Fruit fly (Drosophila melanogaster) whole organism, prepupa: ENCODE data around the gene Rbcn-3A.
A peak's percentile ranks its signal among the peaks of the same experiment; 100 is the strongest.

Source experiments
- CG11902 ChIP-seq: fragments of 200-800 bp; sonication (Bioruptor generic); optimal IDR thresholded peaks from 3 replicates; lab custom pipeline; 2016; ENCODE audit warnings: missing biosample characterization, missing genetic modification characterization
- CG16779 ChIP-seq: fragments of 200-800 bp; sonication (Bioruptor generic); optimal IDR thresholded peaks from 3 replicates; lab custom pipeline; 2017; ENCODE audit warnings: missing biosample characterization, mild to moderate bottlenecking, missing genetic modification characterization
- CG32006 ChIP-seq: fragments of 200-800 bp; sonication (Bioruptor generic); optimal IDR thresholded peaks from 3 replicates; lab custom pipeline; 2017; ENCODE audit warnings: missing biosample characterization, mild to moderate bottlenecking, missing genetic modification characterization
- CG6163 ChIP-seq: fragments of 200-800 bp; sonication (Bioruptor generic); IDR thresholded peaks from 3 replicates; pipeline ENCODE4 v1.3.6; 2022; ENCODE audit warnings: missing biosample characterization, missing genetic modification characterization
- CG6276 ChIP-seq: fragments of 200-800 bp; sonication (Bioruptor generic); optimal IDR thresholded peaks from 2 replicates; lab custom pipeline; 2017; ENCODE audit warnings: missing biosample characterization, mild to moderate bottlenecking, missing genetic modification characterization
- CG7368 ChIP-seq: fragments of 200-800 bp; sonication (Bioruptor generic); optimal IDR thresholded peaks from 3 replicates; lab custom pipeline; 2016; ENCODE audit warnings: missing biosample characterization, missing genetic modification characterization
- CG8319 ChIP-seq: fragments of 200-800 bp; sonication (Bioruptor generic); optimal IDR thresholded peaks from 3 replicates; lab custom pipeline; 2016; ENCODE audit warnings: missing biosample characterization, missing genetic modification characterization
- CG9139 ChIP-seq: fragments of 200-800 bp; sonication (Bioruptor generic); optimal IDR thresholded peaks from 3 replicates; lab custom pipeline; 2017; ENCODE audit warnings: missing biosample characterization, mild to moderate bottlenecking, missing genetic modification characterization
- Eip75B ChIP-seq: fragments of 200-800 bp; sonication (Bioruptor generic); optimal IDR thresholded peaks from 3 replicates; lab custom pipeline; 2016; ENCODE audit warnings: missing biosample characterization, missing genetic modification characterization
- Ets96B ChIP-seq: fragments of 200-800 bp; optimal IDR thresholded peaks from 2 replicates; lab custom pipeline; 2019; ENCODE audit warnings: missing biosample characterization, mild to moderate bottlenecking, missing genetic modification characterization, moderate library complexity
- Hr38 ChIP-seq: sonication (Bioruptor generic); optimal IDR thresholded peaks from 2 replicates; lab custom pipeline; 2016; ENCODE audit warnings: missing biosample characterization, missing genetic modification characterization
- Hr39 ChIP-seq: fragments of 200-800 bp; sonication (Bioruptor generic); optimal IDR thresholded peaks from 2 replicates; lab custom pipeline; 2016; ENCODE audit warnings: missing biosample characterization, missing genetic modification characterization
- Hr4 ChIP-seq: fragments of 200-800 bp; sonication (Bioruptor generic); optimal IDR thresholded peaks from 3 replicates; lab custom pipeline; 2016; ENCODE audit warnings: missing biosample characterization, missing genetic modification characterization
- Sox102F ChIP-seq: fragments of 200-800 bp; sonication (Bioruptor generic); optimal IDR thresholded peaks from 2 replicates; lab custom pipeline; 2016; ENCODE audit warnings: missing biosample characterization, mild to moderate bottlenecking, missing genetic modification characterization
- cyc ChIP-seq: fragments of 200-800 bp; sonication (Bioruptor generic); optimal IDR thresholded peaks from 3 replicates; lab custom pipeline; 2016; ENCODE audit warnings: missing biosample characterization, missing genetic modification characterization
- dac ChIP-seq: fragments of 200-800 bp; sonication (Bioruptor generic); optimal IDR thresholded peaks from 2 replicates; lab custom pipeline; 2017; ENCODE audit warnings: missing biosample characterization, mild to moderate bottlenecking, missing genetic modification characterization
- lz ChIP-seq: fragments of 200-800 bp; sonication (Bioruptor generic); optimal IDR thresholded peaks from 3 replicates; lab custom pipeline; 2016; ENCODE audit warnings: missing biosample characterization, missing genetic modification characterization
- svp ChIP-seq: fragments of 200-800 bp; sonication (Bioruptor generic); peaks from one replicate; lab custom pipeline; 2016; ENCODE audit warnings: missing biosample characterization, missing genetic modification characterization
- vri ChIP-seq: fragments of 200-800 bp; sonication (Bioruptor generic); optimal IDR thresholded peaks from 3 replicates; lab custom pipeline; 2016; ENCODE audit warnings: missing biosample characterization, mild to moderate bottlenecking, missing genetic modification characterization

Rbcn-3A gene

DNA sequence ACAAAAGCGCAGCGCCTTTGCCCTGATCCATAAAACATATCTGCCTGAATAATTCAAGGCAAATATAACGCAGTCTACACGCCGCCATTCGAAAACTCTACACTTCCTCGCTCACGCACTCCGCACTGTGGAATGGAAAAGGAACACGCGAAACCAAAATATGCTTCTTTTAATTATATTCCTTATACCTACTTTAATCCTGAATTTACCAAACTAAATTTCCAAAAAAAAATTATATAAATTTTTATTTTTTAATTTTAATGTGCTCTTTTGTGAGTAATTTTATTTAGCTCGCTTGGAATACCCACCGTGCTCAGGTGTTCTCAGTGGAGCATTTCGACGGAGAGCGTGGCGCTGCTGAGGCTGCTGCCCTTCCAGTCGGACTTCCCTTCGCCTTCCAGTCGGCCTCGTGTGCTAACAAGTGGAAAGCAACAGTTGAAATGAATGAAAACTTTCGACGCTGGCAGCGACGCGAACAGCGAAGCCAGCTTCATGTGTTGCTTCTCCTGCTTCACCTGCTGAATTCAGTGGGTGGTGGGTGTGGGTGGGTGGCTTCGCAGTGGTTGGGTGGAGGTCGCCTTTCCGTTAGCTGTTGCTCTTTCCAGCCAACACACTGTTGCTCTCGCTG, 62.0 kb downstream of the Rbcn-3A start (continued):
- TF ChIP-seq Ets96B (tag; lab: Kevin White, UChicago) (peak; percentile 71), CG6163 (peak; percentile 89), Eip75B (GFP tag; lab: Kevin White, UChicago) (peak; percentile 47), Hr39 (GFP tag; lab: Kevin White, UChicago) (no peak), Hr38 (GFP tag; lab: Kevin White, UChicago) (no peak), CG32006 (GFP tag; lab: Kevin White, UChicago) (peak; percentile 79), Sox102F (GFP tag; lab: Kevin White, UChicago) (peak; percentile 44), CG9139 (GFP tag; lab: Kevin White, UChicago) (peak; percentile 51), CG8319 (peak; percentile 27), vri (GFP tag; lab: Kevin White, UChicago) (peak; percentile 11), Hr4 (GFP tag; lab: Kevin White, UChicago) (peak; percentile 57), svp (GFP tag; lab: Kevin White, UChicago) (peak; percentile 65), CG7368 (GFP tag; lab: Kevin White, UChicago) (peak; percentile 38), cyc (GFP tag; lab: Kevin White, UChicago) (peak; percentile 43)

DNA sequence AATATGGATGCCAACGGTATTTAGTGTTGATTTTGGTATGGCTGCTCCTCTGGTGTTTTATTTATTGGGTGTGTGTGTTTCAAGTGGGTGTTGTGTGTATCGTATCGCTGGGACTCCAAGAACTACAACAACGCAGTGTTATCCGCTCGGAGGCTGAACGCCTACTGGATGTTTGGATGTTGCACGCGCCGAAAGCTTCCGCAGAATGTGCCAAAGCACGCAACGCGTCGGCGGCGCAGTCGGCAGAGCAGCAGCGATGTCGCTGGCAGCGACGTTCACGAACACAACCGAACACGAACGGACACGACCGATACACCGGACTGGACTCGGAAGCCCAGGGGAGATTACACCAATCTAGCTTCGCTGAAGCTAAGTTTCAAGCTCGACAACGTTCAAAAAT, 63.0 kb downstream of the Rbcn-3A start, which contains the start of gene Ca-alpha1T:
Ca-alpha1T (minus strand) TSS at position 152 of the 400 bp plus-strand sequence.
- TF ChIP-seq CG6276 (GFP tag; lab: Kevin White, UChicago) (no peak), CG11902 (GFP tag; lab: Kevin White, UChicago) (no peak), CG16779 (tag; lab: Kevin White, UChicago) (no peak), CG32006 (GFP tag; lab: Kevin White, UChicago) (no peak), dac (GFP tag; lab: Kevin White, UChicago) (no peak), lz (GFP tag; lab: Kevin White, UChicago) (no peak)
- TF ChIP-seq, all 60 proteins: peak for 0
